Fruit fly (Drosophila melanogaster) whole organism, embryonic: ENCODE results near the gene CG8892.

Experiments used
- Ada2b ChIP-seq: fragments of 200-800 bp; sonication (Bioruptor generic); IDR thresholded peaks from 2 replicates; pipeline ENCODE4 v1.3.6; 2022; ENCODE audit warnings: missing biosample characterization, missing genetic modification characterization
- Adf1 ChIP-seq: fragments of 200-800 bp; sonication (Bioruptor generic); IDR thresholded peaks from 2 replicates; pipeline ENCODE4 v1.3.6; 2022; ENCODE audit warnings: missing biosample characterization, missing genetic modification characterization
- Antp ChIP-seq: fragments of 200-800 bp; sonication (Bioruptor generic); optimal IDR thresholded peaks from 3 replicates; lab custom pipeline; 2016; ENCODE audit warnings: missing biosample characterization, missing genetic modification characterization
- CG10654 ChIP-seq: fragments of 200-800 bp; sonication (Bioruptor generic); optimal IDR thresholded peaks from 2 replicates; lab custom pipeline; 2016; ENCODE audit warnings: missing biosample characterization, missing genetic modification characterization
- CG12659 ChIP-seq: fragments of 200-800 bp; sonication (Bioruptor generic); optimal IDR thresholded peaks from 3 replicates; lab custom pipeline; 2017; ENCODE audit warnings: mild to moderate bottlenecking, missing biosample characterization, missing genetic modification reagents, missing genetic modification characterization
- CG12769 ChIP-seq: fragments of 200-800 bp; sonication (Bioruptor generic); optimal IDR thresholded peaks from 2 replicates; lab custom pipeline; 2019; ENCODE audit warnings: missing biosample characterization, mild to moderate bottlenecking, missing genetic modification characterization, moderate library complexity
- CG12942 ChIP-seq: fragments of 200-800 bp; sonication (Bioruptor generic); optimal IDR thresholded peaks from 3 replicates; lab custom pipeline; 2016; ENCODE audit warnings: missing biosample characterization, missing genetic modification characterization
- CG14014 ChIP-seq: fragments of 200-800 bp; sonication (Bioruptor generic); IDR thresholded peaks from 2 replicates; pipeline ENCODE4 v1.3.6; 2022; ENCODE audit warnings: missing biosample characterization, missing genetic modification characterization
- CG15514 ChIP-seq: fragments of 200-800 bp; sonication (Bioruptor generic); optimal IDR thresholded peaks from 3 replicates; lab custom pipeline; 2017; ENCODE audit warnings: missing biosample characterization, missing genetic modification characterization, mild to moderate bottlenecking, moderate library complexity, missing genetic modification reagents
- CG17912 ChIP-seq: fragments of 200-800 bp; sonication (Bioruptor generic); optimal IDR thresholded peaks from 2 replicates; lab custom pipeline; 2018; ENCODE audit warnings: missing biosample characterization, mild to moderate bottlenecking, missing genetic modification characterization
- CG3281 ChIP-seq: fragments of 200-800 bp; sonication (Bioruptor generic); optimal IDR thresholded peaks from 3 replicates; lab custom pipeline; 2017; ENCODE audit warnings: missing biosample characterization, mild to moderate bottlenecking, missing genetic modification characterization
- CG4282 ChIP-seq: fragments of 200-800 bp; sonication (Bioruptor generic); optimal IDR thresholded peaks from 2 replicates; lab custom pipeline; 2016; ENCODE audit warnings: missing biosample characterization, missing genetic modification characterization
- CG6175 ChIP-seq: fragments of 200-800 bp; sonication (Bioruptor generic); IDR thresholded peaks from 3 replicates; pipeline ENCODE4 v1.3.6; 2022; ENCODE audit warnings: missing biosample characterization, missing genetic modification characterization
- CG6689 ChIP-seq: fragments of 200-800 bp; sonication (Bioruptor generic); IDR thresholded peaks from 2 replicates; pipeline ENCODE4 v1.3.6; 2022; ENCODE audit warnings: missing biosample characterization, missing genetic modification characterization
- CG7271 ChIP-seq: fragments of 200-800 bp; sonication (Bioruptor generic); optimal IDR thresholded peaks from 2 replicates; lab custom pipeline; 2018; ENCODE audit warnings: missing biosample characterization, mild to moderate bottlenecking, missing genetic modification characterization, moderate library complexity
- CG8089 ChIP-seq: fragments of 200-800 bp; sonication (Bioruptor generic); optimal IDR thresholded peaks from 3 replicates; lab custom pipeline; 2016; ENCODE audit warnings: missing biosample characterization, missing genetic modification characterization
- D ChIP-seq, 2 experiments: fragments of 200-800 bp in 1 of 2; fragments of >200 bp in 1 of 2; sonication (Bioruptor generic) in 1 of 2; optimal IDR thresholded peaks; 2 replicates in 1 of 2; 3 replicates in 1 of 2; lab custom pipeline; 2017; ENCODE audit warnings: mild to moderate bottlenecking in 1 of 2, missing biosample characterization in 1 of 2, missing genetic modification characterization in 1 of 2, missing genetic modification reagents in 1 of 2
- Dll ChIP-seq: fragments of 200-800 bp; sonication (Bioruptor generic); IDR thresholded peaks from 4 replicates; pipeline ENCODE4 v1.3.6; 2022; ENCODE audit warnings: missing biosample characterization, missing genetic modification characterization; ENCODE audit not compliant: partially characterized antibody
- Doc3 ChIP-seq: fragments of 200-800 bp; sonication (Bioruptor generic); IDR thresholded peaks from 3 replicates; pipeline ENCODE4 v1.3.6; 2022; ENCODE audit warnings: missing biosample characterization, missing genetic modification characterization; ENCODE audit not compliant: partially characterized antibody
- Gsc ChIP-seq: fragments of 200-800 bp; sonication (Bioruptor generic); IDR thresholded peaks from 2 replicates; pipeline ENCODE4 v1.3.6; 2022; ENCODE audit warnings: missing biosample characterization, missing genetic modification characterization
- H15 ChIP-seq: fragments of 200-800 bp; sonication (Bioruptor generic); IDR thresholded peaks from 3 replicates; pipeline ENCODE4 v1.3.6; 2022; ENCODE audit warnings: missing biosample characterization, missing genetic modification characterization
- Hr39 ChIP-seq: fragments of >200 bp; optimal IDR thresholded peaks from 2 replicates; lab custom pipeline; 2017
- NC2α ChIP-seq: fragments of 200-800 bp; sonication (Bioruptor generic); optimal IDR thresholded peaks from 2 replicates; lab custom pipeline; 2016; ENCODE audit warnings: missing biosample characterization, missing genetic modification characterization
- Nf-YA ChIP-seq: fragments of 200-800 bp; sonication (Bioruptor generic); IDR thresholded peaks from 2 replicates; pipeline ENCODE4 v1.3.6; 2022; ENCODE audit warnings: missing biosample characterization, missing genetic modification characterization
- Oli ChIP-seq: fragments of 200-800 bp; sonication (Bioruptor generic); optimal IDR thresholded peaks from 2 replicates; lab custom pipeline; 2018; ENCODE audit warnings: missing biosample characterization, mild to moderate bottlenecking, missing genetic modification characterization, moderate library complexity
- Pdp1 ChIP-seq, 2 experiments: fragments of 200-800 bp; sonication (Bioruptor generic); optimal IDR thresholded peaks; 3 replicates each; lab custom pipeline; 2016; ENCODE audit warnings: missing biosample characterization in 2 of 2, missing genetic modification characterization in 2 of 2, mild to moderate bottlenecking in 1 of 2, moderate library complexity in 1 of 2
- Ravus ChIP-seq: fragments of 200-800 bp; sonication (Bioruptor generic); IDR thresholded peaks from 2 replicates; pipeline ENCODE4 v1.3.6; 2022; ENCODE audit warnings: missing biosample characterization, missing genetic modification characterization
- Sry-β ChIP-seq: fragments of 200-800 bp; sonication (Bioruptor generic); optimal IDR thresholded peaks from 2 replicates; lab custom pipeline; 2018; ENCODE audit warnings: missing biosample characterization, mild to moderate bottlenecking, missing genetic modification characterization, moderate library complexity
- Stat92E ChIP-seq, 3 experiments: fragments of >200 bp in 2 of 3; fragments of 200-800 bp in 1 of 3; sonication (Bioruptor generic) in 1 of 3; optimal IDR thresholded peaks; 2 replicates each; lab custom pipeline; 2017 to 2019; ENCODE audit warnings: missing biosample characterization in 3 of 3, missing genetic modification characterization in 3 of 3, mild to moderate bottlenecking in 1 of 3, moderate library complexity in 1 of 3
- bab2 ChIP-seq: fragments of 200-800 bp; sonication (Bioruptor generic); optimal IDR thresholded peaks from 2 replicates; lab custom pipeline; 2016; ENCODE audit warnings: missing biosample characterization, missing genetic modification characterization
- cad ChIP-seq: fragments of >200 bp; optimal IDR thresholded peaks from 2 replicates; lab custom pipeline; 2017; ENCODE audit warnings: missing biosample characterization, missing genetic modification characterization
- chm ChIP-seq: fragments of 200-800 bp; sonication (Bioruptor generic); IDR thresholded peaks from 2 replicates; pipeline ENCODE4 v1.3.6; 2022; ENCODE audit warnings: missing biosample characterization, missing genetic modification characterization
- fd64A ChIP-seq: fragments of 200-800 bp; sonication (Bioruptor generic); optimal IDR thresholded peaks from 3 replicates; lab custom pipeline; 2018; ENCODE audit warnings: missing biosample characterization, mild to moderate bottlenecking, missing genetic modification characterization
- fd96Cb ChIP-seq: fragments of 200-800 bp; sonication (Bioruptor generic); optimal IDR thresholded peaks from 2 replicates; lab custom pipeline; 2018; ENCODE audit warnings: missing biosample characterization, mild to moderate bottlenecking, missing genetic modification characterization, moderate library complexity
- fu2 ChIP-seq: fragments of 200-800 bp; sonication (Bioruptor generic); optimal IDR thresholded peaks from 2 replicates; lab custom pipeline; 2016; ENCODE audit warnings: missing biosample characterization, missing genetic modification characterization
- gem ChIP-seq: fragments of 200-800 bp; sonication (Bioruptor generic); optimal IDR thresholded peaks from 2 replicates; lab custom pipeline; 2019; ENCODE audit warnings: missing biosample characterization, mild to moderate bottlenecking, missing genetic modification characterization, moderate library complexity
- ind ChIP-seq: fragments of 200-800 bp; sonication (Bioruptor generic); optimal IDR thresholded peaks from 3 replicates; lab custom pipeline; 2016; ENCODE audit warnings: missing biosample characterization, missing genetic modification characterization
- insv ChIP-seq, 2 experiments: fragments of 200-800 bp; sonication (Bioruptor generic); optimal IDR thresholded peaks; 3 replicates each; lab custom pipeline; 2016 to 2018; ENCODE audit warnings: missing biosample characterization in 2 of 2, missing genetic modification characterization in 2 of 2
- jing ChIP-seq: fragments of 200-800 bp; sonication (Bioruptor generic); optimal IDR thresholded peaks from 2 replicates; lab custom pipeline; 2018; ENCODE audit warnings: missing biosample characterization, mild to moderate bottlenecking, missing genetic modification characterization
- jumu ChIP-seq: fragments of 200-800 bp; sonication (Bioruptor generic); optimal IDR thresholded peaks from 3 replicates; lab custom pipeline; 2016; ENCODE audit warnings: missing biosample characterization, missing genetic modification characterization
- kay ChIP-seq: fragments of 200-800 bp; sonication (Bioruptor generic); optimal IDR thresholded peaks from 2 replicates; lab custom pipeline; 2016; ENCODE audit warnings: missing biosample characterization, missing genetic modification characterization
- klu ChIP-seq: fragments of 200-800 bp; sonication (Bioruptor generic); IDR thresholded peaks from 2 replicates; pipeline ENCODE4 v1.3.6; 2022; ENCODE audit warnings: missing biosample characterization, missing genetic modification characterization
- lbe ChIP-seq: fragments of 200-800 bp; sonication (Bioruptor generic); optimal IDR thresholded peaks from 2 replicates; lab custom pipeline; 2016; ENCODE audit warnings: missing biosample characterization, mild to moderate bottlenecking, missing genetic modification characterization
- rib ChIP-seq: fragments of 200-800 bp; sonication (Bioruptor generic); IDR thresholded peaks from 2 replicates; pipeline ENCODE4 v1.3.6; 2022; ENCODE audit warnings: missing biosample characterization, missing genetic modification characterization
- row ChIP-seq: fragments of 200-800 bp; sonication (Bioruptor generic); IDR thresholded peaks from 3 replicates; pipeline ENCODE4 v1.3.6; 2022; ENCODE audit warnings: missing biosample characterization, missing genetic modification characterization
- sob ChIP-seq: fragments of 200-800 bp; sonication (Bioruptor generic); IDR thresholded peaks from 2 replicates; pipeline ENCODE4 v1.3.6; 2022; ENCODE audit warnings: missing biosample characterization, missing genetic modification characterization
- sug ChIP-seq: fragments of 200-800 bp; optimal IDR thresholded peaks from 2 replicates; lab custom pipeline; 2019; ENCODE audit warnings: missing biosample characterization, mild to moderate bottlenecking, missing genetic modification characterization, moderate library complexity
- trem ChIP-seq: fragments of 200-800 bp; optimal IDR thresholded peaks from 3 replicates; lab custom pipeline; 2019; ENCODE audit warnings: missing biosample characterization, mild to moderate bottlenecking, missing genetic modification characterization, moderate library complexity
- wek ChIP-seq: fragments of 200-800 bp; sonication (Bioruptor generic); optimal IDR thresholded peaks from 3 replicates; lab custom pipeline; 2018; ENCODE audit warnings: missing biosample characterization, mild to moderate bottlenecking, missing genetic modification characterization, moderate library complexity

CG8892 gene

dm6 chr2L:4999389-5000032 is 18.1 kb upstream of the CG8892 start (continued):
- TF ChIP-seq CG14014 (GFP tag; lab: Robert Waterston, UW) (peak; percentile 64), NC2α (GFP tag; lab: Kevin White, UChicago) (peak; percentile 14), fu2 (GFP tag; lab: Kevin White, UChicago) (peak; percentile 21), insv (GFP tag; optimal IDR thresholded peaks at IDR 0.05; lab: Kevin White, UChicago) (no peak), Stat92E (GFP tag; optimal IDR thresholded peaks at IDR 0.05; lab: Kevin White, UChicago) (no peak), CG12769 (peak; percentile 76), row (GFP tag; lab: Robert Waterston, UW) (peak; percentile 80), Nf-YA (GFP tag; lab: Robert Waterston, UW) (no peak), rib (GFP tag; lab: Robert Waterston, UW) (peak; percentile 56; the same call in 1 of the 2 replicates), CG15514 (peak; percentile 25), Hr39 (lab: Kevin White, UChicago) (no peak), CG6689 (GFP tag; lab: Robert Waterston, UW) (peak; percentile 76), Dll (GFP tag; lab: Robert Waterston, UW) (no peak), fd96Cb (tag; lab: Kevin White, UChicago) (peak; percentile 76), lbe (GFP tag; lab: Kevin White, UChicago) (no peak), jumu (GFP tag; lab: Kevin White, UChicago) (peak; percentile 48), cad (no peak), Doc3 (GFP tag; lab: Robert Waterston, UW) (no peak), fd64A (peak; percentile 2), CG6175 (GFP tag; lab: Robert Waterston, UW) (0 out of 3 replicates have a peak, but pooled peaks have one; percentile 48), Antp (GFP tag; lab: Kevin White, UChicago) (peak; percentile 57), Gsc (GFP tag; lab: Robert Waterston, UW) (0 out of 2 replicates have a peak, but pooled peaks have one; percentile 33), D (optimal IDR thresholded peaks at IDR 0.05; lab: Kevin White, UChicago) (no peak), D (GFP tag; optimal IDR thresholded peaks at IDR 0.05; lab: Kevin White, UChicago) (peak; percentile 41), gem (tag; lab: Kevin White, UChicago) (peak; percentile 75), Ravus (no peak; the same call in 1 of the 2 replicates), CG3281 (GFP tag; lab: Kevin White, UChicago) (peak; percentile 72), wek (GFP tag; lab: Kevin White, UChicago) (no peak), sug (tag; lab: Kevin White, UChicago) (peak; percentile 26), Adf1 (GFP tag; lab: Robert Waterston, UW) (no peak), CG8089 (no peak), sob (GFP tag; lab: Robert Waterston, UW) (peak; percentile 71), chm (GFP tag; lab: Robert Waterston, UW) (peak; percentile 60; the same call in 1 of the 2 replicates), CG7271 (tag; lab: Kevin White, UChicago) (no peak), Oli (peak; percentile 74), Sry-β (GFP tag; lab: Kevin White, UChicago) (no peak), kay (GFP tag; lab: Kevin White, UChicago) (no peak), trem (tag; lab: Kevin White, UChicago) (peak; percentile 24), CG17912 (no peak), CG12659 (GFP tag; lab: Kevin White, UChicago) (peak; percentile 40), CG4282 (GFP tag; lab: Kevin White, UChicago) (no peak), bab2 (GFP tag; lab: Kevin White, UChicago) (peak; percentile 50), H15 (GFP tag; lab: Robert Waterston, UW) (peak; percentile 57; the same call in 1 of the 3 replicates), CG12942 (peak; percentile 40), CG10654 (GFP tag; lab: Kevin White, UChicago) (peak; percentile 21), klu (GFP tag; lab: Robert Waterston, UW) (0 out of 2 replicates have a peak, but pooled peaks have one; percentile 47), Ada2b (peak; percentile 76), jing (GFP tag; lab: Kevin White, UChicago) (peak; percentile 25), ind (GFP tag; lab: Kevin White, UChicago) (peak; percentile 83), Pdp1 (GFP tag; optimal IDR thresholded peaks at IDR 0.05; lab: Kevin White, UChicago) (peak; percentile 69 to 89)
